Worm (Caenorhabditis elegans): ENCODE measurements around the gene scly-1.
A peak's percentile ranks its signal among the peaks of the same experiment; 100 is the strongest.

The scly-1 gene

DNA sequence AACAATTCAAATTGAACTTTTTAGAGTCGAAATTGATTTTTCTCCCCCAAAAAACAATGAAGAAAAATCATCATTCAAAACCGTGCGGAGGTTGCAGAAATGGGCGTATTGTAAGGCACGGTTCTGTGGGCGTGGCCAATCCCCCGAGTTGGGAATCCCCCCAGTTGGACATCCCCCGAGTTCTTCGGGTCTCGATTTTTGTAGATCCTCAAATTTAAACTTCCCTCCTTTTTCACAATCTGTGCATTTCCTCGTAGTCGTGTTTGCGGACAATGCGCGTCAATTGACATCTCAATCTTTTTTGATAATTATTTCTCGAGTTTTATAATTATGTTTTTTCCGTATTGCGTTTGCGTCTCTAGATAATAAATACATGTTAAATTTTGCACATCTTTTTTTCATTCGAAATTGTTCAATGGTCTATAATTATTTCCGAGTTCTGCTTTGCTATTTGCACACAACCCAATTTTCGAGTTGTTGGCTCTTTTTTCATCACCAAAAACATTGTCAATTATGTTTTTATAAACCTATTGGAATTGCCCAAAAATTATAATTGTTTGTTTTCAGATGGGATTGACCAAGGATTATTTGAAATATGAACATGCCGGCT is 11.0 kb downstream of the scly-1 start, which contains the start of gene F13H8.2 (continued):
- TF ChIP-seq nfya-1 (tag; optimal IDR thresholded peaks at IDR 0.05), result peak; percentile 80
- peak; percentile 71 for TF ChIP-seq ref-2 (tag; optimal IDR thresholded peaks at IDR 0.05)
- peak; percentile 51 for TF ChIP-seq ceh-34 (tag; optimal IDR thresholded peaks at IDR 0.05)
- no peak for TF ChIP-seq pha-2 (tag; optimal IDR thresholded peaks at IDR 0.05)
- TF ChIP-seq Y22D7AL.16 (tag; optimal IDR thresholded peaks at IDR 0.05), result no peak
- TF ChIP-seq gmeb-2 (tag; optimal IDR thresholded peaks at IDR 0.05), result no peak
- no peak for TF ChIP-seq ceh-9 (tag; optimal IDR thresholded peaks at IDR 0.05)
- TF ChIP-seq unc-3 (GFP tag; conservative IDR thresholded peaks at IDR 0.05), result no peak; the same call in 1 of the 2 replicates
- TF ChIP-seq unc-3 (tag; optimal IDR thresholded peaks at IDR 0.05), result no peak
- TF ChIP-seq unc-86 (tag; optimal IDR thresholded peaks at IDR 0.05), result no peak
- TF ChIP-seq ceh-2 (tag; optimal IDR thresholded peaks at IDR 0.05), result peak; percentile 40
- TF ChIP-seq unc-55 (GFP tag; optimal IDR thresholded peaks at IDR 0.05), result peak; percentile 19
- no peak for TF ChIP-seq syd-9 (tag; optimal IDR thresholded peaks at IDR 0.05)
- TF ChIP-seq ceh-22 (tag; optimal IDR thresholded peaks at IDR 0.05), result no peak
- TF ChIP-seq C08G9.2 (tag; optimal IDR thresholded peaks at IDR 0.05), result peak; percentile 53
- no peak for TF ChIP-seq K09A11.1 (tag; optimal IDR thresholded peaks at IDR 0.05; ENCODE audit: insufficient read depth)
- TF ChIP-seq F13H6.1 (tag; optimal IDR thresholded peaks at IDR 0.05), result peak; percentile 41
- TF ChIP-seq ztf-16 (tag; optimal IDR thresholded peaks at IDR 0.05), result no peak
- TF ChIP-seq elt-4 (tag; optimal IDR thresholded peaks at IDR 0.05), result no peak
- TF ChIP-seq ceh-14 (tag; optimal IDR thresholded peaks at IDR 0.05), result peak; percentile 57
- TF ChIP-seq tbx-2 (tag; optimal IDR thresholded peaks at IDR 0.05), result peak; percentile 73
- no peak for TF ChIP-seq ahr-1 (tag; optimal IDR thresholded peaks at IDR 0.05)
- no peak for TF ChIP-seq lin-11 (tag; optimal IDR thresholded peaks at IDR 0.05)
- no peak for TF ChIP-seq hlh-13 (GFP tag; optimal IDR thresholded peaks at IDR 0.05)
- TF ChIP-seq pag-3 (tag; optimal IDR thresholded peaks at IDR 0.05; ENCODE audit: borderline replicate concordance), result no peak
- no peak for TF ChIP-seq eyg-1 (tag; optimal IDR thresholded peaks at IDR 0.05)
- TF ChIP-seq ceh-19 (GFP tag; optimal IDR thresholded peaks at IDR 0.05), result no peak
- TF ChIP-seq elt-2 (tag; optimal IDR thresholded peaks at IDR 0.05), result peak; percentile 25
- no peak for TF ChIP-seq sdc-2 (tag; optimal IDR thresholded peaks at IDR 0.05)
- TF ChIP-seq pqm-1 (tag; optimal IDR thresholded peaks at IDR 0.05), result no peak
- TF ChIP-seq sox-4 (tag; optimal IDR thresholded peaks at IDR 0.05), result no peak
- TF ChIP-seq ets-4 (tag; optimal IDR thresholded peaks at IDR 0.05), result no peak
- TF ChIP-seq hlh-15 (tag; optimal IDR thresholded peaks at IDR 0.05), result no peak
- no peak for TF ChIP-seq ceh-45 (GFP tag; IDR thresholded peaks at IDR 0.05)
- TF ChIP-seq fax-1 (tag; optimal IDR thresholded peaks at IDR 0.05), result peak; percentile 32

DNA sequence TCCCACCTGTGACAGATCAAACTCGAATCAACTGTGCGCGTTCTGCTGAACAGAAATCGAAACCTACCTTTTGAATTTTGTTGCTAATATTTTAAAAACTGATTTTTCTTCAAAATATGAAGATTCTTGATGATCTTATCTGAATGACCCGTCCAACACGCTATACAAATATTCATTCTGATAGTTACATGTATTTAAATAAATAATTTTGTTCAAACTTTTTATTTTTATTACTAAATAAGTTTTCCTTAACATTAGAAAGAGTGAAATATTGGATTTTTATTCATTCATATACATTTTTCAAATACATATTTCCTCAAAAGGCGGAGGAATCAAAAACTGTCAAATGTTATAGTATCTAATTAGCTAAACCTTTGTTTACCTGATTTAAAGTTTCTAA is 12.9 kb downstream of the scly-1 start, which contains the start of gene F13H8.8:
TSS of gene F13H8.8 (minus strand) at position 101 of the 400 bp plus-strand sequence.
- TF ChIP-seq C38D4.7 (GFP tag; optimal IDR thresholded peaks at IDR 0.05) (no peak), ceh-22 (tag; optimal IDR thresholded peaks at IDR 0.05) (no peak), tbx-2 (tag; optimal IDR thresholded peaks at IDR 0.05) (no peak), sox-4 (tag; optimal IDR thresholded peaks at IDR 0.05) (no peak), rnt-1 (tag; optimal IDR thresholded peaks at IDR 0.05) (no peak), lin-11 (tag; optimal IDR thresholded peaks at IDR 0.05) (no peak), ztf-16 (tag; optimal IDR thresholded peaks at IDR 0.05) (no peak), mec-3 (tag; optimal IDR thresholded peaks at IDR 0.05; ENCODE audit: borderline replicate concordance) (no peak), pros-1 (tag; optimal IDR thresholded peaks at IDR 0.05) (no peak), npax-4 (tag; optimal IDR thresholded peaks at IDR 0.05) (no peak), hlh-15 (tag; optimal IDR thresholded peaks at IDR 0.05) (no peak), sdc-2 (tag; optimal IDR thresholded peaks at IDR 0.05) (no peak), hlh-6 (tag; optimal IDR thresholded peaks at IDR 0.05) (no peak)

Data from whole organism, late embryonic.